Worm (Caenorhabditis elegans) whole organism, late embryonic: ENCODE results near the gene ctsa-1.2.

ENCODE experiments used
- Y22D7AL.16 ChIP-seq: sonication (generic microtip); optimal IDR thresholded peaks from 2 replicates; lab custom pipeline; 2016; ENCODE audit warnings: missing genetic modification characterization, missing compliant biosample characterization
- fax-1 ChIP-seq: sonication (generic microtip); optimal IDR thresholded peaks from 2 replicates; lab custom pipeline; 2016; ENCODE audit warnings: missing genotype, missing genetic modification characterization, missing compliant biosample characterization
- fkh-6 ChIP-seq: sonication (generic microtip); optimal IDR thresholded peaks from 2 replicates; lab custom pipeline; 2016; ENCODE audit warnings: missing genetic modification characterization, missing compliant biosample characterization
- nfya-1 ChIP-seq: sonication (generic microtip); optimal IDR thresholded peaks from 2 replicates; lab custom pipeline; 2017; ENCODE audit warnings: missing genetic modification characterization, mild to moderate bottlenecking, missing compliant biosample characterization, antibody characterized with exemption, moderate library complexity
- pha-2 ChIP-seq: sonication (generic microtip); optimal IDR thresholded peaks from 2 replicates; lab custom pipeline; 2017; ENCODE audit warnings: mild to moderate bottlenecking, missing genetic modification characterization, missing compliant biosample characterization

ce11 chrII:11748494-11748893 is 9.3 kb downstream of the ctsa-1.2 start, which contains the start of the genes F44E5.17 and gpb-1:
- TF ChIP-seq fkh-6 (no peak), Y22D7AL.16 (tag; lab: Kevin White, UChicago) (no peak), pha-2 (no peak), nfya-1 (tag; lab: Kevin White, UChicago) (no peak), fax-1 (tag; lab: Kevin White, UChicago) (no peak)
